Fruit fly (Drosophila melanogaster) whole organism, wandering third instar larva: Measurements from ENCODE around the gene sphe.

Source experiments
- Dfd ChIP-seq: fragments of >200 bp; optimal IDR thresholded peaks from 2 replicates; lab custom pipeline; 2017; ENCODE audit warnings: missing biosample characterization, missing genetic modification characterization
- GATAd ChIP-seq: sonication (Bioruptor generic); optimal IDR thresholded peaks from 2 replicates; lab custom pipeline; 2016; ENCODE audit warnings: missing biosample characterization, missing genetic modification characterization
- Hr78 ChIP-seq: fragments of >200 bp; optimal IDR thresholded peaks from 2 replicates; lab custom pipeline; 2017; ENCODE audit warnings: missing biosample characterization, missing genetic modification characterization
- Myc ChIP-seq: fragments of >200 bp; optimal IDR thresholded peaks from 2 replicates; lab custom pipeline; 2017
- N ChIP-seq: fragments of >200 bp; optimal IDR thresholded peaks from 2 replicates; lab custom pipeline; 2018; ENCODE audit warnings: missing biosample characterization, missing external identifiers, missing genetic modification characterization
- Vsx2 ChIP-seq: fragments of 200-300, 225-300 bp; sonication (Bioruptor generic); optimal IDR thresholded peaks from 2 replicates; lab custom pipeline; 2018; ENCODE audit warnings: missing biosample characterization, missing genetic modification characterization; ENCODE audit not compliant: partially characterized antibody
- br ChIP-seq: fragments of 200-800 bp; sonication (Bioruptor generic); optimal IDR thresholded peaks from 2 replicates; lab custom pipeline; 2016; ENCODE audit warnings: missing biosample characterization, missing genetic modification characterization
- pan ChIP-seq: fragments of >200 bp; optimal IDR thresholded peaks from 2 replicates; lab custom pipeline; 2017
- tai ChIP-seq: sonication (Bioruptor generic); optimal IDR thresholded peaks from 2 replicates; lab custom pipeline; 2016; ENCODE audit warnings: missing biosample characterization, missing genetic modification characterization

DNA sequence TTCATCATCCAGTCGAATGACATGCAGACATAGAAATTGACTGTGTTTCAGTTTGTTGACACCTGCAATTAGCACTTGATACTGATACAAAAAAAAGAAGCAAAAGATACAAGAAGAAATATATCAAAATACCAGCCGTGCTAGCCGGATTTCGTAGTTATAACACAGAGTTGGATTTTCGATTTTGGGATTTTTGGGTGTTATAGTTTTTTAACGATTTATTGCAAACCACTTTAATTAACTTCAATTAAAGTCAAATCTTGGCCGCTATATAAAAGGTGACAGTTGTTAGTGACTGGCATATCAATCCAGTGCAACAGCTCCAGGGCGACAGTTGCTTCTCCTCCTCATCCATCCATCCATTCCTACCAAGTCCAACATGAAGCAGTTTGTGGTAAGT lies 29.0 kb upstream of the sphe start, which contains the start of gene TwdlX:
- TF ChIP-seq Hr78 (GFP tag; lab: Kevin White, UChicago) (no peak), Myc (lab: Kevin White, UChicago) (no peak), tai (no peak), Dfd (no peak), pan (lab: Kevin White, UChicago) (no peak), Vsx2 (no peak), GATAd (GFP tag; lab: Kevin White, UChicago) (no peak), N (GFP tag; lab: Kevin White, UChicago) (no peak), br (GFP tag; lab: Kevin White, UChicago) (no peak)
